Fruit fly (Drosophila melanogaster) S2 (cell line): ENCODE data around the gene TotC.

Source experiments
- CG8478 ChIP-seq: fragments of >200 bp; optimal IDR thresholded peaks from 2 replicates; lab custom pipeline; 2018
- CTCF ChIP-seq, 2 experiments: fragments of >200 bp; optimal IDR thresholded peaks; 2 replicates each; lab custom pipeline; 2018

DNA sequence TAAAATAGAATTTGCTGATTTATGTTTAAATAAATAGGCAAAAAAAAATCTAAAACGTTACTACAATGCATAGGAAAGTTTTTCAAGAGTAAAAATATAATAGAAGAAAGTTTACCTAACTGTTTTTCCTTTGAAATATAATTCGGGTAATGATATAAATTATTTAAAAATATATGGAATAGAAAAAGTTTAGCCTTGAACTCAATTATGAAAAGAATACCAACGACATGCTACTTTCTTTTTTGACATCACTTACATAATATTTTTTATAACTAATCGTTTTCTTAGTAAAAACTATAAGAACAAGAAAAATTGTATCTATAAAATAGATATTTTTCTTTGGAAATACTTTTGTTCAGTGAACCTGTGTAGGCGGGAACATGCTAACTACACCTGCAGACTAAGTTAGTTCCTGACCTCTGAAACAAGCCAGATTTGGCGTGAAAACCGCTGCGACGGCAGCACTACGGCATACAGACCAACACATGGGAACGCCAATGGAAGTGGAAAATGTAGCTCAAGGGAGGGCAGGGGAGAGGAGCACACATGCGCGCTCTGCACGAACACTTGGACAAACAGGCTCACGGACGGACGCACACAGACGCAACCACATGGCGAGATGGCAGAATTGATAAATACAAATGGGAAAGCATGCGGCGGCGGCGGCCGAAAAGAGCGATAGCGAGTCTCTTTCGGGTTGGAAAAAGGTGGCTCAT, 43.2 kb upstream of the TotC start:
- TF ChIP-seq CG8478: no peak
- TF ChIP-seq CTCF (optimal IDR thresholded peaks at IDR 0.05; lab: Kevin White, UChicago): no peak
